Worm (Caenorhabditis elegans): ENCODE results near the gene F53H1.4.

DNA sequence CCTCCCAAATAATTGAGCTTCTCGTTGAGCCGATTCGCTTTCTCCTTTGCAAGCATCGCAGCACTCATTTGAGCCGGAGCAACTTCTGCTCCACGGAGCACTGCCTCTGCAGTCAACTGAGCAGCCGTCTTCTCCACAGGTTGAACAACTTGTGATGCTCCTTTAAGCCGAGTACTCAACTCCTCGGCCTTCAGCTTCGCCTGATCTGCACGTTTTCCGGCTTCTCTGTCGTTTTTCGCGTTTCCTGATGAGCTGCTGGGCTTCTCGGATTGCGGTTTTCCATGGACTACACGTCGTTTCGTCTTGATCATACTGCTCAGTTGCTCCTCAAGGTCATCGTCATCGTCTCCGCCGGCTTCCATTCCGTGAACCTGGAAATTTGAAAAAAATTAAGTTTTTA is 11.0 kb upstream of the F53H1.4 start:
- TF ChIP-seq unc-130 (GFP tag; optimal IDR thresholded peaks at IDR 0.05): no peak
- no peak for TF ChIP-seq egl-18 (GFP tag; IDR thresholded peaks at IDR 0.05)

Data from whole organism, young adult.